Worm (Caenorhabditis elegans): Measurements from ENCODE around the gene F26D10.13.

Gene F26D10.13

ce11 chrIV:17281060-17282021 is 16.7 kb upstream of the F26D10.13 start:
- no peak for TF ChIP-seq alr-1 (tag; optimal IDR thresholded peaks at IDR 0.05; ENCODE audit: borderline replicate concordance)
- TF ChIP-seq Y116A8C.19 (tag; optimal IDR thresholded peaks at IDR 0.05; ENCODE audit: borderline replicate concordance): no peak
- no peak for TF ChIP-seq sup-37 (GFP tag; optimal IDR thresholded peaks at IDR 0.05)
- no peak for TF ChIP-seq ces-1 (GFP tag; optimal IDR thresholded peaks at IDR 0.05)
- peak; percentile 58 for TF ChIP-seq ztf-4 (tag; optimal IDR thresholded peaks at IDR 0.05)
- peak; percentile 54 for TF ChIP-seq nhr-47 (tag; optimal IDR thresholded peaks at IDR 0.05)
- TF ChIP-seq nhr-90 (tag; optimal IDR thresholded peaks at IDR 0.05; ENCODE audit: poor library complexity): peak; percentile 62
- TF ChIP-seq ztf-11 (tag; optimal IDR thresholded peaks at IDR 0.05): no peak
- TF ChIP-seq hlh-4 (tag; optimal IDR thresholded peaks at IDR 0.05): no peak
- TF ChIP-seq nhr-237 (tag; optimal IDR thresholded peaks at IDR 0.05): no peak
- peak; percentile 70 for TF ChIP-seq nhr-20 (tag; optimal IDR thresholded peaks at IDR 0.05)
- TF ChIP-seq snu-23 (GFP tag; optimal IDR thresholded peaks at IDR 0.05): peak; percentile 73
- TF ChIP-seq F16B12.6 (tag; optimal IDR thresholded peaks at IDR 0.05): no peak
- TF ChIP-seq zip-4 (GFP tag; optimal IDR thresholded peaks at IDR 0.05): peak; percentile 27
- TF ChIP-seq fos-1 (tag; optimal IDR thresholded peaks at IDR 0.05): no peak
- TF ChIP-seq hpl-2 (GFP tag; optimal IDR thresholded peaks at IDR 0.05): no peak
- TF ChIP-seq mab-9 (GFP tag; IDR thresholded peaks at IDR 0.05): no peak
- peak; percentile 100 for TF ChIP-seq aly-2 (tag; optimal IDR thresholded peaks at IDR 0.05)
- no peak for TF ChIP-seq fkh-10 (GFP tag; optimal IDR thresholded peaks at IDR 0.05)
- TF ChIP-seq lin-39 (tag; optimal IDR thresholded peaks at IDR 0.05): no peak
- peak; percentile 72 for TF ChIP-seq swsn-7 (tag; optimal IDR thresholded peaks at IDR 0.05)
- TF ChIP-seq jun-1 (tag; optimal IDR thresholded peaks at IDR 0.05): no peak
- no peak for TF ChIP-seq zag-1 (tag; optimal IDR thresholded peaks at IDR 0.05)
- peak; percentile 68 to 75 for TF ChIP-seq lsy-2 (tag; optimal IDR thresholded peaks at IDR 0.05)
- peak; percentile 91 for TF ChIP-seq mep-1 (tag; optimal IDR thresholded peaks at IDR 0.05)
- peak; percentile 25 for TF ChIP-seq tbx-2 (tag; optimal IDR thresholded peaks at IDR 0.05)
- TF ChIP-seq lin-14 (GFP tag; optimal IDR thresholded peaks at IDR 0.05): peak; percentile 40
- no peak for TF ChIP-seq mdl-1 (tag; optimal IDR thresholded peaks at IDR 0.05)
- peak; percentile 59 for TF ChIP-seq elt-2 (tag; optimal IDR thresholded peaks at IDR 0.05)
- no peak for TF ChIP-seq nhr-76 (tag; optimal IDR thresholded peaks at IDR 0.05)
- peak; percentile 65 for TF ChIP-seq fkh-8 (tag; optimal IDR thresholded peaks at IDR 0.05)
- TF ChIP-seq elt-3 (tag; optimal IDR thresholded peaks at IDR 0.05): peak in 1 of 6 experiments; percentile 44
- peak; percentile 15 for TF ChIP-seq ceh-8 (GFP tag; optimal IDR thresholded peaks at IDR 0.05)
- no peak for TF ChIP-seq hlh-17 (GFP tag; optimal IDR thresholded peaks at IDR 0.05; ENCODE audit: borderline replicate concordance)
- TF ChIP-seq rnt-1 (tag; optimal IDR thresholded peaks at IDR 0.05): peak; percentile 2
- TF ChIP-seq lin-35 (GFP tag; optimal IDR thresholded peaks at IDR 0.05): peak; percentile 36 to 60
- peak in 1 of 2 experiments; percentile 16 for TF ChIP-seq efl-1 (optimal IDR thresholded peaks at IDR 0.05)
- TF ChIP-seq efl-1 (GFP tag; optimal IDR thresholded peaks at IDR 0.05 in 1 of 2): peak; percentile 21 to 92
- TF ChIP-seq C16A3.4 (tag; optimal IDR thresholded peaks at IDR 0.05): peak; percentile 17
- peak; percentile 62 for TF ChIP-seq lin-13 (GFP tag; optimal IDR thresholded peaks at IDR 0.05)
- TF ChIP-seq nhr-12 (tag; optimal IDR thresholded peaks at IDR 0.05): no peak
- TF ChIP-seq xbp-1 (tag; optimal IDR thresholded peaks at IDR 0.05): peak; percentile 57
- TF ChIP-seq snpc-4 (tag; optimal IDR thresholded peaks at IDR 0.05): peak; percentile 13
- peak; percentile 32 for TF ChIP-seq unc-86 (tag; optimal IDR thresholded peaks at IDR 0.05)
- peak; percentile 21; the same call in 1 of the 2 replicates for TF ChIP-seq ceh-88 (GFP tag; IDR thresholded peaks at IDR 0.05)
- TF ChIP-seq lin-15B (tag; optimal IDR thresholded peaks at IDR 0.05): peak; percentile 14
- TF ChIP-seq nhr-84 (tag; optimal IDR thresholded peaks at IDR 0.05): no peak
- TF ChIP-seq fkh-4 (tag; optimal IDR thresholded peaks at IDR 0.05; ENCODE audit: borderline replicate concordance): no peak
- TF ChIP-seq lir-3 (tag; optimal IDR thresholded peaks at IDR 0.05; ENCODE audit: poor library complexity): peak; percentile 10
- TF ChIP-seq sptf-1 (tag; optimal IDR thresholded peaks at IDR 0.05): no peak
